Fruit fly (Drosophila melanogaster) whole organism, prepupa: ENCODE measurements around the gene p-cup.

Source experiments
- Blimp-1 ChIP-seq: fragments of 200-800 bp; sonication (Bioruptor generic); optimal IDR thresholded peaks from 3 replicates; lab custom pipeline; 2017; ENCODE audit warnings: missing biosample characterization, missing genetic modification characterization, mild to moderate bottlenecking, moderate library complexity, missing genetic modification reagents
- CG11902 ChIP-seq: fragments of 200-800 bp; sonication (Bioruptor generic); optimal IDR thresholded peaks from 3 replicates; lab custom pipeline; 2016; ENCODE audit warnings: missing biosample characterization, missing genetic modification characterization
- CG15336 ChIP-seq: fragments of 200-800 bp; sonication (Bioruptor generic); IDR thresholded peaks from 2 replicates; pipeline ENCODE4 v1.3.6; 2022; ENCODE audit warnings: missing biosample characterization, missing genetic modification characterization
- CG1621 ChIP-seq: fragments of 200-800 bp; sonication (Bioruptor generic); optimal IDR thresholded peaks from 3 replicates; lab custom pipeline; 2018; ENCODE audit warnings: missing biosample characterization, mild to moderate bottlenecking, missing genetic modification characterization
- CG16779 ChIP-seq: fragments of 200-800 bp; sonication (Bioruptor generic); optimal IDR thresholded peaks from 3 replicates; lab custom pipeline; 2017; ENCODE audit warnings: missing biosample characterization, mild to moderate bottlenecking, missing genetic modification characterization
- CG3032 ChIP-seq: fragments of 200-800 bp; optimal IDR thresholded peaks from 2 replicates; lab custom pipeline; 2019; ENCODE audit warnings: missing biosample characterization, mild to moderate bottlenecking, missing genetic modification characterization, moderate library complexity
- CG31627 ChIP-seq: fragments of 200-800 bp; sonication (Bioruptor generic); optimal IDR thresholded peaks from 3 replicates; lab custom pipeline; 2016; ENCODE audit warnings: missing biosample characterization, missing genetic modification characterization
- CG32006 ChIP-seq: fragments of 200-800 bp; sonication (Bioruptor generic); optimal IDR thresholded peaks from 3 replicates; lab custom pipeline; 2017; ENCODE audit warnings: missing biosample characterization, mild to moderate bottlenecking, missing genetic modification characterization
- CG34406 ChIP-seq: fragments of 200-800 bp; sonication (Bioruptor generic); optimal IDR thresholded peaks from 3 replicates; lab custom pipeline; 2016; ENCODE audit warnings: missing biosample characterization, missing genetic modification characterization
- CG3919 ChIP-seq: fragments of 200-800 bp; sonication (Bioruptor generic); optimal IDR thresholded peaks from 3 replicates; lab custom pipeline; 2016; ENCODE audit warnings: missing biosample characterization, missing genetic modification characterization
- CG6163 ChIP-seq: fragments of 200-800 bp; sonication (Bioruptor generic); IDR thresholded peaks from 3 replicates; pipeline ENCODE4 v1.3.6; 2022; ENCODE audit warnings: missing biosample characterization, missing genetic modification characterization
- CG6276 ChIP-seq: fragments of 200-800 bp; sonication (Bioruptor generic); optimal IDR thresholded peaks from 2 replicates; lab custom pipeline; 2017; ENCODE audit warnings: missing biosample characterization, mild to moderate bottlenecking, missing genetic modification characterization
- CG6792 ChIP-seq: fragments of 200-800 bp; sonication (Bioruptor generic); optimal IDR thresholded peaks from 3 replicates; lab custom pipeline; 2016; ENCODE audit warnings: missing biosample characterization, missing genetic modification characterization
- CG6808 ChIP-seq: fragments of 200-800 bp; sonication (Bioruptor generic); optimal IDR thresholded peaks from 3 replicates; lab custom pipeline; 2017; ENCODE audit warnings: missing biosample characterization, missing genetic modification characterization, mild to moderate bottlenecking, moderate library complexity, missing genetic modification reagents
- CG7368 ChIP-seq: fragments of 200-800 bp; sonication (Bioruptor generic); optimal IDR thresholded peaks from 3 replicates; lab custom pipeline; 2016; ENCODE audit warnings: missing biosample characterization, missing genetic modification characterization
- CG8119 ChIP-seq: fragments of 200-800 bp; sonication (Bioruptor generic); IDR thresholded peaks from 3 replicates; pipeline ENCODE4 v1.3.6; 2022; ENCODE audit warnings: missing biosample characterization, missing genetic modification characterization
- CG8319 ChIP-seq: fragments of 200-800 bp; sonication (Bioruptor generic); optimal IDR thresholded peaks from 3 replicates; lab custom pipeline; 2016; ENCODE audit warnings: missing biosample characterization, missing genetic modification characterization
- CG8632 ChIP-seq: fragments of 200-800 bp; sonication (Bioruptor generic); optimal IDR thresholded peaks from 3 replicates; lab custom pipeline; 2016; ENCODE audit warnings: missing biosample characterization, missing genetic modification characterization
- Eip75B ChIP-seq: fragments of 200-800 bp; sonication (Bioruptor generic); optimal IDR thresholded peaks from 3 replicates; lab custom pipeline; 2016; ENCODE audit warnings: missing biosample characterization, missing genetic modification characterization
- Eip78C ChIP-seq: fragments of 200-800 bp; sonication (Bioruptor generic); peaks from one replicate; lab custom pipeline; 2016; ENCODE audit warnings: missing biosample characterization, missing genetic modification characterization
- Eip93F ChIP-seq: fragments of 200-800 bp; sonication (Bioruptor generic); optimal IDR thresholded peaks from 2 replicates; lab custom pipeline; 2016; ENCODE audit warnings: missing biosample characterization, mild to moderate bottlenecking, missing genetic modification characterization
- Ets96B ChIP-seq: fragments of 200-800 bp; optimal IDR thresholded peaks from 2 replicates; lab custom pipeline; 2019; ENCODE audit warnings: missing biosample characterization, mild to moderate bottlenecking, missing genetic modification characterization, moderate library complexity
- Gug ChIP-seq: fragments of 200-800 bp; sonication (Bioruptor generic); IDR thresholded peaks from 2 replicates; pipeline ENCODE4 v1.3.6; 2022; ENCODE audit warnings: missing biosample characterization, missing genetic modification characterization
- Hr38 ChIP-seq: sonication (Bioruptor generic); optimal IDR thresholded peaks from 2 replicates; lab custom pipeline; 2016; ENCODE audit warnings: missing biosample characterization, missing genetic modification characterization
- Hr4 ChIP-seq: fragments of 200-800 bp; sonication (Bioruptor generic); optimal IDR thresholded peaks from 3 replicates; lab custom pipeline; 2016; ENCODE audit warnings: missing biosample characterization, missing genetic modification characterization
- Lpt ChIP-seq: fragments of 200-800 bp; sonication (Bioruptor generic); optimal IDR thresholded peaks from 3 replicates; lab custom pipeline; 2016; ENCODE audit warnings: missing biosample characterization, missing genetic modification characterization
- Met ChIP-seq: fragments of 200-800 bp; sonication (Bioruptor generic); optimal IDR thresholded peaks from 3 replicates; lab custom pipeline; 2016; ENCODE audit warnings: missing biosample characterization, missing genetic modification characterization
- OdsH ChIP-seq: fragments of 200-800 bp; sonication (Bioruptor generic); optimal IDR thresholded peaks from 3 replicates; lab custom pipeline; 2016; ENCODE audit warnings: missing biosample characterization, missing genetic modification characterization
- Smox ChIP-seq: fragments of 200-800 bp; sonication (Bioruptor generic); optimal IDR thresholded peaks from 3 replicates; lab custom pipeline; 2016; ENCODE audit warnings: missing biosample characterization, missing genetic modification characterization
- Sox102F ChIP-seq: fragments of 200-800 bp; sonication (Bioruptor generic); optimal IDR thresholded peaks from 2 replicates; lab custom pipeline; 2016; ENCODE audit warnings: missing biosample characterization, mild to moderate bottlenecking, missing genetic modification characterization
- Sox15 ChIP-seq: fragments of 200-800 bp; sonication (Bioruptor generic); optimal IDR thresholded peaks from 3 replicates; lab custom pipeline; 2016; ENCODE audit warnings: missing biosample characterization, missing genetic modification characterization
- achi ChIP-seq: fragments of 200-800 bp; sonication (Bioruptor generic); optimal IDR thresholded peaks from 3 replicates; lab custom pipeline; 2016; ENCODE audit warnings: missing biosample characterization, missing genetic modification characterization
- acj6 ChIP-seq: fragments of 200-800 bp; sonication (Bioruptor generic); optimal IDR thresholded peaks from 3 replicates; lab custom pipeline; 2016; ENCODE audit warnings: missing biosample characterization, missing genetic modification characterization
- cyc ChIP-seq: fragments of 200-800 bp; sonication (Bioruptor generic); optimal IDR thresholded peaks from 3 replicates; lab custom pipeline; 2016; ENCODE audit warnings: missing biosample characterization, missing genetic modification characterization
- dsx ChIP-seq: fragments of 200-800 bp; optimal IDR thresholded peaks from 3 replicates; lab custom pipeline; 2019; ENCODE audit warnings: missing biosample characterization, mild to moderate bottlenecking, missing genetic modification characterization, moderate library complexity; ENCODE audit not compliant: poor library complexity, severe bottlenecking
- eg ChIP-seq: fragments of 200-800 bp; sonication (Bioruptor generic); IDR thresholded peaks from 3 replicates; pipeline ENCODE4 v1.3.6; 2022; ENCODE audit warnings: missing biosample characterization, missing genetic modification characterization
- esn ChIP-seq: fragments of 200-800 bp; sonication (Bioruptor generic); optimal IDR thresholded peaks from 2 replicates; lab custom pipeline; 2016; ENCODE audit warnings: missing biosample characterization, mild to moderate bottlenecking, missing genetic modification characterization, moderate library complexity
- lz ChIP-seq: fragments of 200-800 bp; sonication (Bioruptor generic); optimal IDR thresholded peaks from 3 replicates; lab custom pipeline; 2016; ENCODE audit warnings: missing biosample characterization, missing genetic modification characterization
- net ChIP-seq: fragments of 200-800 bp; sonication (Bioruptor generic); optimal IDR thresholded peaks from 3 replicates; lab custom pipeline; 2016; ENCODE audit warnings: missing biosample characterization, missing genetic modification characterization
- pdm3 ChIP-seq: fragments of 200-800 bp; sonication (Bioruptor generic); optimal IDR thresholded peaks from 3 replicates; lab custom pipeline; 2016; ENCODE audit warnings: missing biosample characterization, missing genetic modification characterization
- salr ChIP-seq, 2 experiments: fragments of 200-800 bp; sonication (Bioruptor generic); optimal IDR thresholded peaks; 3 replicates each; lab custom pipeline; 2016 to 2018; ENCODE audit warnings: missing biosample characterization in 2 of 2, missing genetic modification characterization in 2 of 2, mild to moderate bottlenecking in 1 of 2
- spab ChIP-seq: fragments of 200-800 bp; sonication (Bioruptor generic); optimal IDR thresholded peaks from 2 replicates; lab custom pipeline; 2017; ENCODE audit warnings: missing biosample characterization, mild to moderate bottlenecking, missing genetic modification characterization, missing genetic modification reagents
- svp ChIP-seq: fragments of 200-800 bp; sonication (Bioruptor generic); peaks from one replicate; lab custom pipeline; 2016; ENCODE audit warnings: missing biosample characterization, missing genetic modification characterization
- topi ChIP-seq: fragments of 200-800 bp; sonication (Bioruptor generic); optimal IDR thresholded peaks from 3 replicates; lab custom pipeline; 2016; ENCODE audit warnings: missing biosample characterization, missing genetic modification characterization
- vri ChIP-seq: fragments of 200-800 bp; sonication (Bioruptor generic); optimal IDR thresholded peaks from 3 replicates; lab custom pipeline; 2016; ENCODE audit warnings: missing biosample characterization, mild to moderate bottlenecking, missing genetic modification characterization

The p-cup gene

dm6 chrX:17476999-17477398, 28.4 kb upstream of the p-cup start:
- TF ChIP-seq salr (GFP tag; optimal IDR thresholded peaks at IDR 0.05; lab: Kevin White, UChicago) (no peak), lz (no peak), Eip93F (GFP tag; lab: Kevin White, UChicago) (no peak), Smox (GFP tag; lab: Kevin White, UChicago) (no peak), Met (GFP tag; lab: Kevin White, UChicago) (no peak), CG34406 (GFP tag; lab: Kevin White, UChicago) (no peak), spab (GFP tag; lab: Kevin White, UChicago) (no peak), topi (GFP tag; lab: Kevin White, UChicago) (no peak), pdm3 (GFP tag; lab: Kevin White, UChicago) (no peak), CG3032 (tag; lab: Kevin White, UChicago) (no peak), Sox15 (GFP tag; lab: Kevin White, UChicago) (no peak), Sox102F (GFP tag; lab: Kevin White, UChicago) (no peak)
- TF ChIP-seq, all 60 proteins: peak for 0

dm6 chrX:17473879-17474278, 25.3 kb upstream of the p-cup start:
- TF ChIP-seq svp (peak; percentile 44), CG16779 (tag; lab: Kevin White, UChicago) (no peak), Hr38 (GFP tag; lab: Kevin White, UChicago) (no peak), OdsH (GFP tag; lab: Kevin White, UChicago) (peak; percentile 32), pdm3 (GFP tag; lab: Kevin White, UChicago) (peak; percentile 38), acj6 (peak; percentile 34), Met (GFP tag; lab: Kevin White, UChicago) (peak; percentile 8), Smox (GFP tag; lab: Kevin White, UChicago) (no peak), CG1621 (tag; lab: Kevin White, UChicago) (no peak), CG6163 (peak; percentile 66), CG32006 (peak; percentile 39), Ets96B (no peak), CG8119 (peak; percentile 18; the same call in 1 of the 3 replicates), achi (peak; percentile 26), CG11902 (GFP tag; lab: Kevin White, UChicago) (peak; percentile 24), Hr4 (GFP tag; lab: Kevin White, UChicago) (peak; percentile 50), Eip78C (GFP tag; lab: Kevin White, UChicago) (peak; percentile 70), CG3919 (peak; percentile 30), Blimp-1 (GFP tag; lab: Kevin White, UChicago) (no peak), CG15336 (GFP tag; lab: Robert Waterston, UW) (peak; percentile 40; the same call in 1 of the 2 replicates), CG34406 (GFP tag; lab: Kevin White, UChicago) (peak; percentile 20), Eip75B (peak; percentile 6), Sox15 (GFP tag; lab: Kevin White, UChicago) (no peak), CG6792 (GFP tag; lab: Kevin White, UChicago) (peak; percentile 26), cyc (GFP tag; lab: Kevin White, UChicago) (no peak), CG8319 (GFP tag; lab: Kevin White, UChicago) (no peak)
- TF ChIP-seq, all 60 proteins: peak for 17

dm6 chrX:17472930-17473668, 24.5 kb upstream of the p-cup start:
- TF ChIP-seq CG6808, result peak; percentile 40
- peak; percentile 35 for TF ChIP-seq CG16779 (tag; lab: Kevin White, UChicago)
- TF ChIP-seq CG6276, result peak; percentile 65
- no peak for TF ChIP-seq vri (GFP tag; lab: Kevin White, UChicago)
- no peak for TF ChIP-seq dsx (GFP tag; lab: Kevin White, UChicago)
- TF ChIP-seq CG6163, result peak; percentile 73
- no peak for TF ChIP-seq CG31627 (GFP tag; lab: Kevin White, UChicago)
- TF ChIP-seq net (GFP tag; lab: Kevin White, UChicago), result peak; percentile 35
- TF ChIP-seq CG6792 (GFP tag; lab: Kevin White, UChicago), result peak; percentile 5
- no peak for TF ChIP-seq Hr4 (GFP tag; lab: Kevin White, UChicago)
- TF ChIP-seq Eip75B, result peak; percentile 11
- peak; percentile 4 for TF ChIP-seq pdm3 (GFP tag; lab: Kevin White, UChicago)
- TF ChIP-seq Eip78C (GFP tag; lab: Kevin White, UChicago), result peak; percentile 88
- 0 out of 2 replicates have a peak, but pooled peaks have one; percentile 21 for TF ChIP-seq Gug
- TF ChIP-seq Lpt (GFP tag; lab: Kevin White, UChicago), result peak; percentile 11
- TF ChIP-seq esn (GFP tag; lab: Kevin White, UChicago), result peak; percentile 10
- peak; percentile 13 for TF ChIP-seq CG7368
- TF ChIP-seq Eip93F (GFP tag; lab: Kevin White, UChicago), result no peak
- TF ChIP-seq CG8119, result peak; percentile 72
- TF ChIP-seq svp, result peak; percentile 39
- peak; percentile 65 for TF ChIP-seq CG8632 (GFP tag; lab: Kevin White, UChicago)
- TF ChIP-seq eg (GFP tag; lab: Robert Waterston, UW), result peak; percentile 77
- no peak for TF ChIP-seq Met (GFP tag; lab: Kevin White, UChicago)
- TF ChIP-seq cyc (GFP tag; lab: Kevin White, UChicago), result no peak
- peak; percentile 30 for TF ChIP-seq CG34406 (GFP tag; lab: Kevin White, UChicago)
